Worm (Caenorhabditis elegans) whole organism, L1 larva: Measurements from ENCODE around the gene bath-2.

Source experiments
- ceh-82 ChIP-seq, 3 experiments: fragments of 150-350 bp in 1 of 3; sonication (generic microtip) in 2 of 3; optimal IDR thresholded peaks; 2 replicates each; lab custom pipeline; 2014 to 2017; ENCODE audit warnings: missing biosample characterization in 3 of 3, missing genetic modification characterization in 3 of 3
- tbx-2 ChIP-seq: sonication (generic microtip); optimal IDR thresholded peaks from 2 replicates; lab custom pipeline; 2016; ENCODE audit warnings: missing genetic modification characterization, missing compliant biosample characterization

- TF ChIP-seq ceh-82 (tag; optimal IDR thresholded peaks at IDR 0.05; lab: Kevin White, UChicago) (no peak), tbx-2 (no peak)
These were observed 17.5 kb downstream of the bath-2 start, which contains the start of gene math-22 for ce11 chrII:1905104-1905503.
